Worm (Caenorhabditis elegans): Measurements from ENCODE around the gene Y38A10A.11.

DNA sequence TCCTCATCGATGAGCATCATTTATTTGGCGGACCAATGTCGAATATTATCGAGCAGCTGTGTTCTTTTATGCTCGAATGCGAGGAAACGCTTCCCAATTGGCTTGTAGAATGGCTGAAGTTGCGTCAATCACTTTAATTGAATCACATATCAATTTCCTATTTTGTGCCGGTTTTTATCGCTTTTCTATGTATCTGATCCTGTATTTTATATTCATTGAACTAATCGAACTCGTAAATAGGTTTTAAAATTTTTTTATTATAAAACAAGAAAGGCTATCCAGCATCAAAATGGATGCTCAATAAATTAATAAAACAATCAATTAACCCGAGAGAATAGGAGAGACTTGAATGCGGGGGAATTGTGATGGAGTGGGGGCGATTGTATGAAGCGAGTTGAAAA is 4.6 kb downstream of the Y38A10A.11 start:
- TF ChIP-seq pha-4 (tag; optimal IDR thresholded peaks at IDR 0.05) (no peak), lin-13 (tag; optimal IDR thresholded peaks at IDR 0.05) (no peak), elt-3 (tag; optimal IDR thresholded peaks at IDR 0.05) (no peak), unc-39 (tag; optimal IDR thresholded peaks at IDR 0.05) (no peak)
